Fruit fly (Drosophila melanogaster): Measurements from ENCODE around the gene Ugt35B1.

Ugt35B1 gene

dm6 chr3R:11211291-11212061, 41.4 kb upstream of the Ugt35B1 start (continued):
- no peak; the same call in 2 of the 3 replicates for TF ChIP-seq otp (GFP tag; IDR thresholded peaks at IDR 0.05)
- TF ChIP-seq CG12659 (GFP tag; optimal IDR thresholded peaks at IDR 0.05), result peak; percentile 76
- peak; percentile 74; the same call in 2 of the 3 replicates for TF ChIP-seq ase (GFP tag; IDR thresholded peaks at IDR 0.05)
- peak; percentile 54 for TF ChIP-seq Mes4 (GFP tag; optimal IDR thresholded peaks at IDR 0.05)
- TF ChIP-seq CG6175 (GFP tag; IDR thresholded peaks at IDR 0.05), result peak; percentile 63; the same call in 1 of the 3 replicates
- peak; percentile 73 for TF ChIP-seq CG18599 (GFP tag; optimal IDR thresholded peaks at IDR 0.05)
- no peak for TF ChIP-seq HmgD (GFP tag; optimal IDR thresholded peaks at IDR 0.05)
- TF ChIP-seq CG17802 (tag; optimal IDR thresholded peaks at IDR 0.05), result peak; percentile 38
- peak; percentile 64 for TF ChIP-seq CG17385 (GFP tag; optimal IDR thresholded peaks at IDR 0.05)
- TF ChIP-seq Spps (tag; optimal IDR thresholded peaks at IDR 0.05), result no peak
- peak; percentile 6 for TF ChIP-seq cato (GFP tag; optimal IDR thresholded peaks at IDR 0.05; ENCODE audit: borderline replicate concordance)
- peak; percentile 65 for TF ChIP-seq unpg (GFP tag; optimal IDR thresholded peaks at IDR 0.05)
- peak; percentile 81 for TF ChIP-seq lmd (GFP tag; IDR thresholded peaks at IDR 0.05)
- peak; percentile 8; the same call in 1 of the 2 replicates for TF ChIP-seq CG8765 (GFP tag; IDR thresholded peaks at IDR 0.05)
- no peak for TF ChIP-seq hth (optimal IDR thresholded peaks at IDR 0.05)
- TF ChIP-seq CG16815 (GFP tag; optimal IDR thresholded peaks at IDR 0.05), result peak; percentile 55
- peak; percentile 65 for TF ChIP-seq Mad (GFP tag; optimal IDR thresholded peaks at IDR 0.05)
- TF ChIP-seq CG10654 (GFP tag; optimal IDR thresholded peaks at IDR 0.05), result peak; percentile 23
- TF ChIP-seq CG10979 (tag; optimal IDR thresholded peaks at IDR 0.05), result peak; percentile 50
- peak; percentile 80 for TF ChIP-seq lab (GFP tag; optimal IDR thresholded peaks at IDR 0.05)
- peak; percentile 45 for TF ChIP-seq CG5245 (GFP tag; optimal IDR thresholded peaks at IDR 0.05)
- peak in 1 of 2 experiments; percentile 69 for TF ChIP-seq bsh (GFP tag; optimal IDR thresholded peaks at IDR 0.05)
- TF ChIP-seq CG9876 (GFP tag; optimal IDR thresholded peaks at IDR 0.05), result peak; percentile 48
- no peak for TF ChIP-seq br (optimal IDR thresholded peaks at IDR 0.05)
- TF ChIP-seq CG18764 (GFP tag; optimal IDR thresholded peaks at IDR 0.05), result peak; percentile 44
- no peak for TF ChIP-seq Dip2 (GFP tag; IDR thresholded peaks at IDR 0.05)
- peak; percentile 67; the same call in 2 of the 3 replicates for TF ChIP-seq sr (GFP tag; IDR thresholded peaks at IDR 0.05)
- TF ChIP-seq hbn (GFP tag; IDR thresholded peaks at IDR 0.05; ENCODE audit: partially characterized antibody), result no peak
- TF ChIP-seq CG2202 (tag; optimal IDR thresholded peaks at IDR 0.05), result no peak
- TF ChIP-seq CG11085 (GFP tag; IDR thresholded peaks at IDR 0.05), result peak; percentile 64
- peak; percentile 9 for TF ChIP-seq CG8281 (tag; optimal IDR thresholded peaks at IDR 0.05)
- TF ChIP-seq onecut (GFP tag; IDR thresholded peaks at IDR 0.05), result peak; percentile 34; the same call in 1 of the 2 replicates
- TF ChIP-seq CG16779 (GFP tag; IDR thresholded peaks at IDR 0.05), result peak; percentile 77
- TF ChIP-seq CG32532 (GFP tag; IDR thresholded peaks at IDR 0.05), result peak; percentile 90
- TF ChIP-seq Doc3 (GFP tag; IDR thresholded peaks at IDR 0.05; ENCODE audit: partially characterized antibody), result no peak; the same call in 2 of the 3 replicates
- no peak for TF ChIP-seq CkIIα-i1 (GFP tag; IDR thresholded peaks at IDR 0.05)
- TF ChIP-seq Dfd (GFP tag; optimal IDR thresholded peaks at IDR 0.05), result no peak
- no peak for TF ChIP-seq CG8478 (optimal IDR thresholded peaks at IDR 0.05)
- TF ChIP-seq Blimp-1 (GFP tag; optimal IDR thresholded peaks at IDR 0.05), result peak; percentile 56
- TF ChIP-seq Fer1 (GFP tag; optimal IDR thresholded peaks at IDR 0.05), result peak; percentile 63
- peak; percentile 30; the same call in 1 of the 2 replicates for TF ChIP-seq wor (GFP tag; IDR thresholded peaks at IDR 0.05)
- no peak for TF ChIP-seq CG10431 (GFP tag; optimal IDR thresholded peaks at IDR 0.05)
- no peak for TF ChIP-seq hb (GFP tag; IDR thresholded peaks at IDR 0.05; ENCODE audit: partially characterized antibody)
- no peak for TF ChIP-seq h (optimal IDR thresholded peaks at IDR 0.05)
- TF ChIP-seq Hr78 (GFP tag; optimal IDR thresholded peaks at IDR 0.05), result peak in 1 of 2 experiments; percentile 97
- peak; percentile 87 for TF ChIP-seq Gug (GFP tag; IDR thresholded peaks at IDR 0.05)
- TF ChIP-seq lbe (GFP tag; optimal IDR thresholded peaks at IDR 0.05), result peak; percentile 45
- TF ChIP-seq MESR4 (GFP tag; optimal IDR thresholded peaks at IDR 0.05), result peak; percentile 57
- TF ChIP-seq sqz (GFP tag; optimal IDR thresholded peaks at IDR 0.05), result peak; percentile 10
